Fruit fly (Drosophila melanogaster) whole organism, embryonic: ENCODE data around the gene arm.

Source experiments
- Abd-B ChIP-seq: fragments of 200-800 bp; sonication (Bioruptor generic); optimal IDR thresholded peaks from 2 replicates; lab custom pipeline; 2018; ENCODE audit warnings: missing biosample characterization, mild to moderate bottlenecking, missing genetic modification characterization, moderate library complexity
- Atf6 ChIP-seq: fragments of 200-800 bp; sonication (Bioruptor generic); IDR thresholded peaks from 2 replicates; pipeline ENCODE4 v1.3.6; 2022; ENCODE audit warnings: missing biosample characterization, missing genetic modification characterization
- B-H1 ChIP-seq: fragments of 200-800 bp; sonication (Bioruptor generic); IDR thresholded peaks from 3 replicates; pipeline ENCODE4 v1.3.6; 2022; ENCODE audit warnings: missing biosample characterization, missing genetic modification characterization
- B-H2 ChIP-seq: fragments of 200-800 bp; sonication (Bioruptor generic); optimal IDR thresholded peaks from 2 replicates; lab custom pipeline; 2018; ENCODE audit warnings: missing biosample characterization, mild to moderate bottlenecking, missing genetic modification characterization
- CG10147 ChIP-seq: fragments of 200-800 bp; sonication (Bioruptor generic); optimal IDR thresholded peaks from 2 replicates; lab custom pipeline; 2019; ENCODE audit warnings: missing biosample characterization, mild to moderate bottlenecking, missing genetic modification characterization, moderate library complexity
- CG10431 ChIP-seq: fragments of 200-800 bp; sonication (Bioruptor generic); optimal IDR thresholded peaks from 3 replicates; lab custom pipeline; 2018; ENCODE audit warnings: missing biosample characterization, mild to moderate bottlenecking, missing genetic modification characterization
- CG12299 ChIP-seq: fragments of 200-800 bp; sonication (Bioruptor generic); optimal IDR thresholded peaks from 2 replicates; lab custom pipeline; 2018; ENCODE audit warnings: missing biosample characterization, mild to moderate bottlenecking, missing genetic modification characterization
- CG13287 ChIP-seq: fragments of 200-800 bp; sonication (Bioruptor generic); IDR thresholded peaks from 2 replicates; pipeline ENCODE4 v1.3.6; 2022; ENCODE audit warnings: missing biosample characterization, missing genetic modification characterization; ENCODE audit not compliant: partially characterized antibody
- CG13424 ChIP-seq: fragments of 200-800 bp; sonication (Bioruptor generic); optimal IDR thresholded peaks from 2 replicates; lab custom pipeline; 2019; ENCODE audit warnings: missing biosample characterization, mild to moderate bottlenecking, missing genetic modification characterization, moderate library complexity
- CG13894 ChIP-seq: fragments of 200-800 bp; sonication (Bioruptor generic); optimal IDR thresholded peaks from 3 replicates; lab custom pipeline; 2018; ENCODE audit warnings: missing biosample characterization, mild to moderate bottlenecking, missing genetic modification characterization, moderate library complexity
- CG15514 ChIP-seq: fragments of 200-800 bp; sonication (Bioruptor generic); optimal IDR thresholded peaks from 3 replicates; lab custom pipeline; 2017; ENCODE audit warnings: missing biosample characterization, missing genetic modification characterization, mild to moderate bottlenecking, moderate library complexity, missing genetic modification reagents
- CG17186 ChIP-seq: fragments of 200-800 bp; sonication (Bioruptor generic); optimal IDR thresholded peaks from 3 replicates; lab custom pipeline; 2017; ENCODE audit warnings: missing biosample characterization, missing genetic modification reagents, missing genetic modification characterization
- CG2202 ChIP-seq: fragments of 200-800 bp; sonication (Bioruptor generic); optimal IDR thresholded peaks from 2 replicates; lab custom pipeline; 2018; ENCODE audit warnings: missing biosample characterization, mild to moderate bottlenecking, missing genetic modification characterization
- CG3281 ChIP-seq: fragments of 200-800 bp; sonication (Bioruptor generic); optimal IDR thresholded peaks from 3 replicates; lab custom pipeline; 2017; ENCODE audit warnings: missing biosample characterization, mild to moderate bottlenecking, missing genetic modification characterization
- CG34224 ChIP-seq: fragments of 200-800 bp; sonication (Bioruptor generic); IDR thresholded peaks from 3 replicates; pipeline ENCODE4 v1.3.6; 2022; ENCODE audit warnings: missing biosample characterization, missing genetic modification characterization; ENCODE audit not compliant: partially characterized antibody
- CG4424 ChIP-seq: fragments of 200-800 bp; sonication (Bioruptor generic); optimal IDR thresholded peaks from 3 replicates; lab custom pipeline; 2016; ENCODE audit warnings: missing biosample characterization, missing genetic modification characterization
- CG7357 ChIP-seq: fragments of 200-800 bp; sonication (Bioruptor generic); IDR thresholded peaks from 3 replicates; pipeline ENCODE4 v1.3.6; 2022; ENCODE audit warnings: missing biosample characterization, missing genetic modification characterization
- CG7556 ChIP-seq: fragments of 200-800 bp; sonication (Bioruptor generic); optimal IDR thresholded peaks from 2 replicates; lab custom pipeline; 2017; ENCODE audit warnings: missing biosample characterization, mild to moderate bottlenecking, missing genetic modification characterization
- CG7928 ChIP-seq: fragments of 200-800 bp; sonication (Bioruptor generic); optimal IDR thresholded peaks from 2 replicates; lab custom pipeline; 2017; ENCODE audit warnings: missing biosample characterization, mild to moderate bottlenecking, missing genetic modification characterization
- Dip3 ChIP-seq: fragments of 200-800 bp; sonication (Bioruptor generic); optimal IDR thresholded peaks from 3 replicates; lab custom pipeline; 2016; ENCODE audit warnings: missing biosample characterization, missing genetic modification characterization
- Dp ChIP-seq: fragments of 200-800 bp; sonication (Bioruptor generic); optimal IDR thresholded peaks from 2 replicates; lab custom pipeline; 2018; ENCODE audit warnings: missing biosample characterization, mild to moderate bottlenecking, missing genetic modification characterization, moderate library complexity
- E2f2 ChIP-seq: fragments of 200-800 bp; sonication (Bioruptor generic); IDR thresholded peaks from 2 replicates; pipeline ENCODE4 v1.3.6; 2022; ENCODE audit warnings: missing biosample characterization, missing genetic modification characterization
- Hand ChIP-seq: fragments of 200-800 bp; sonication (Bioruptor generic); optimal IDR thresholded peaks from 2 replicates; lab custom pipeline; 2017; ENCODE audit warnings: mild to moderate bottlenecking, missing biosample characterization, missing genetic modification reagents, missing genetic modification characterization
- HmgZ ChIP-seq: fragments of 200-800 bp; sonication (Bioruptor generic); optimal IDR thresholded peaks from 2 replicates; lab custom pipeline; 2018; ENCODE audit warnings: missing biosample characterization, mild to moderate bottlenecking, missing genetic modification characterization
- Hr78 ChIP-seq, 2 experiments: fragments of 200-800 bp in 1 of 2; fragments of >200 bp in 1 of 2; sonication (Bioruptor generic) in 1 of 2; optimal IDR thresholded peaks; 2 replicates each; lab custom pipeline; 2017 to 2019; ENCODE audit warnings: missing biosample characterization in 2 of 2, missing genetic modification characterization in 2 of 2, mild to moderate bottlenecking in 1 of 2, moderate library complexity in 1 of 2
- MBD-R2 ChIP-seq: fragments of 200-800 bp; sonication (Bioruptor generic); IDR thresholded peaks from 2 replicates; pipeline ENCODE4 v1.3.6; 2022; ENCODE audit warnings: missing biosample characterization, missing genetic modification characterization
- MESR4 ChIP-seq: fragments of 200-800 bp; sonication (Bioruptor generic); optimal IDR thresholded peaks from 2 replicates; lab custom pipeline; 2018; ENCODE audit warnings: missing biosample characterization, mild to moderate bottlenecking, missing genetic modification characterization, moderate library complexity
- MTF-1 ChIP-seq: fragments of 200-800 bp; sonication (Bioruptor generic); optimal IDR thresholded peaks from 2 replicates; lab custom pipeline; 2018; ENCODE audit warnings: missing biosample characterization, mild to moderate bottlenecking, missing genetic modification characterization, borderline replicate concordance
- Med ChIP-seq: fragments of 200-800 bp; sonication (Bioruptor generic); peaks from one replicate; lab custom pipeline; 2016; ENCODE audit warnings: missing biosample characterization, missing genetic modification characterization, mild to moderate bottlenecking, inconsistent platforms, moderate library complexity
- Scr ChIP-seq: fragments of 200-800 bp; sonication (Bioruptor generic); IDR thresholded peaks from 2 replicates; pipeline ENCODE4 v1.3.6; 2022; ENCODE audit warnings: missing biosample characterization, missing genetic modification characterization; ENCODE audit not compliant: partially characterized antibody
- Sox100B ChIP-seq: fragments of 200-800 bp; sonication (Bioruptor generic); optimal IDR thresholded peaks from 3 replicates; lab custom pipeline; 2018; ENCODE audit warnings: missing biosample characterization, mild to moderate bottlenecking, missing genetic modification characterization
- Vsx1 ChIP-seq: fragments of 200-800 bp; sonication (Bioruptor generic); optimal IDR thresholded peaks from 2 replicates; lab custom pipeline; 2017; ENCODE audit warnings: missing biosample characterization, mild to moderate bottlenecking, missing genetic modification characterization, missing genetic modification reagents
- YL-1 ChIP-seq: fragments of 200-800 bp; sonication (Bioruptor generic); optimal IDR thresholded peaks from 3 replicates; lab custom pipeline; 2017; ENCODE audit warnings: missing biosample characterization, mild to moderate bottlenecking, missing genetic modification characterization
- aop ChIP-seq: fragments of 200-800 bp; sonication (Bioruptor generic); IDR thresholded peaks from 2 replicates; pipeline ENCODE4 v1.3.6; 2022; ENCODE audit warnings: missing biosample characterization, missing genetic modification characterization
- ap ChIP-seq: fragments of 200-800 bp; sonication (Bioruptor generic); IDR thresholded peaks from 2 replicates; pipeline ENCODE4 v1.3.6; 2022; ENCODE audit warnings: missing biosample characterization, missing genetic modification characterization
- bcd ChIP-seq: fragments of 200-800 bp; sonication (Bioruptor generic); optimal IDR thresholded peaks from 2 replicates; lab custom pipeline; 2017; ENCODE audit warnings: missing biosample characterization, mild to moderate bottlenecking, missing genetic modification characterization
- caup ChIP-seq: fragments of 200-800 bp; sonication (Bioruptor generic); optimal IDR thresholded peaks from 3 replicates; lab custom pipeline; 2017; ENCODE audit warnings: missing biosample characterization, mild to moderate bottlenecking, missing genetic modification characterization, moderate library complexity; ENCODE audit not compliant: severe bottlenecking
- crp ChIP-seq, 2 experiments: fragments of 200-800 bp; sonication (Bioruptor generic); optimal IDR thresholded peaks; 2 replicates in 1 of 2; 3 replicates in 1 of 2; lab custom pipeline; 2017; ENCODE audit warnings: missing biosample characterization in 2 of 2, missing genetic modification characterization in 2 of 2, mild to moderate bottlenecking in 1 of 2, moderate library complexity in 1 of 2
- dati ChIP-seq: fragments of 200-800 bp; sonication (Bioruptor generic); IDR thresholded peaks from 2 replicates; pipeline ENCODE4 v1.3.6; 2022; ENCODE audit warnings: missing biosample characterization, missing genetic modification characterization
- dimm ChIP-seq: fragments of 200-800 bp; sonication (Bioruptor generic); IDR thresholded peaks from 2 replicates; pipeline ENCODE4 v1.3.6; 2022; ENCODE audit warnings: missing biosample characterization, missing genetic modification characterization
- ems ChIP-seq: fragments of 200-800 bp; sonication (Bioruptor generic); optimal IDR thresholded peaks from 3 replicates; lab custom pipeline; 2016; ENCODE audit warnings: missing biosample characterization, missing genetic modification characterization
- grau ChIP-seq: fragments of 200-800 bp; optimal IDR thresholded peaks from 3 replicates; lab custom pipeline; 2019; ENCODE audit warnings: missing biosample characterization, mild to moderate bottlenecking, missing genetic modification characterization, moderate library complexity
- jigr1 ChIP-seq: fragments of 200-800 bp; sonication (Bioruptor generic); IDR thresholded peaks from 3 replicates; pipeline ENCODE4 v1.3.6; 2022; ENCODE audit warnings: missing biosample characterization, missing genetic modification characterization
- kay ChIP-seq: fragments of 200-800 bp; sonication (Bioruptor generic); optimal IDR thresholded peaks from 2 replicates; lab custom pipeline; 2016; ENCODE audit warnings: missing biosample characterization, missing genetic modification characterization
- pzg ChIP-seq: fragments of 200-800 bp; sonication (Bioruptor generic); optimal IDR thresholded peaks from 3 replicates; lab custom pipeline; 2018; ENCODE audit warnings: missing biosample characterization, mild to moderate bottlenecking, missing genetic modification characterization, moderate library complexity
- repo ChIP-seq: fragments of 200-800 bp; sonication (Bioruptor generic); optimal IDR thresholded peaks from 2 replicates; lab custom pipeline; 2016; ENCODE audit warnings: missing biosample characterization, missing genetic modification characterization
- slbo ChIP-seq: fragments of 200-800 bp; sonication (Bioruptor generic); IDR thresholded peaks from 2 replicates; pipeline ENCODE4 v1.3.6; 2022; ENCODE audit warnings: missing biosample characterization, missing genetic modification characterization
- stwl ChIP-seq: fragments of 200-800 bp; sonication (Bioruptor generic); optimal IDR thresholded peaks from 3 replicates; lab custom pipeline; 2018; ENCODE audit warnings: missing biosample characterization, mild to moderate bottlenecking, missing genetic modification characterization, moderate library complexity
- yki ChIP-seq: fragments of >200 bp; optimal IDR thresholded peaks from 3 replicates; lab custom pipeline; 2018
- zen ChIP-seq: fragments of 200-800 bp; sonication (Bioruptor generic); optimal IDR thresholded peaks from 3 replicates; lab custom pipeline; 2018; ENCODE audit warnings: missing biosample characterization, mild to moderate bottlenecking, missing genetic modification characterization, moderate library complexity

arm gene

DNA sequence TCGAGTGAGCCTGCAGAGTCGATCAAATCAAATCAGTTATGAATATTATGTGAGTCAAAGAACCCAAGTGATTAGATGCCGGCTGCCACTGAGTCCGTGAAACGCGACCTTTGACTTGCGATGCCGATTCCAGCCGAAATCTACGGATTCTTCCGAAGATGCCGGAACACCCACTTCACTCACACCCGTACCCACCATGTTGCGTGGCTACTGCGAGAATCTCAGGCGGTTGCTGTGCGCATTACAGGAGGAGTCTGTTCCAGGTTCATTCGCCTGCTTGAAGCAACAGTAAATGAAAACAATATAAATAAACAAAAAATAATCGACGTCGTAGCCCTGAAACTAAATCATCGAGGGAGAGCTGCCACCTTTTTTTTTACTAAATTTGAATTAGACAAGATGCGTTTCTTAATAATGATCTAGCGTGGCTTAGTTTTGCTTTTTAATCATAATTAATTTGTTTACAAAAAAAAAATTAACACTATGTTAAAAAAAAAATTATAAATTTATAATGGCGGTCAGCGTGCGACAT, 1.2 kb upstream of the arm start, which contains the start of gene Ldaf1 (continued):
- TF ChIP-seq crp (GFP tag; optimal IDR thresholded peaks at IDR 0.05; lab: Kevin White, UChicago) (no peak), MBD-R2 (GFP tag; lab: Robert Waterston, UW) (peak; percentile 65), ems (GFP tag; lab: Kevin White, UChicago) (no peak), CG15514 (GFP tag; lab: Kevin White, UChicago) (peak; percentile 69), Dp (GFP tag; lab: Kevin White, UChicago) (peak; percentile 54), stwl (peak; percentile 40), E2f2 (peak; percentile 71), CG34224 (no peak), dimm (GFP tag; lab: Robert Waterston, UW) (no peak), CG12299 (tag; lab: Kevin White, UChicago) (no peak), Scr (GFP tag; lab: Robert Waterston, UW) (0 out of 2 replicates have a peak, but pooled peaks have one; percentile 23), Atf6 (GFP tag; lab: Robert Waterston, UW) (no peak), Med (peak; percentile 64), CG13894 (no peak), jigr1 (no peak), B-H1 (GFP tag; lab: Robert Waterston, UW) (no peak), grau (peak; percentile 20), CG3281 (GFP tag; lab: Kevin White, UChicago) (peak; percentile 20), Abd-B (GFP tag; lab: Kevin White, UChicago) (no peak), Vsx1 (no peak), pzg (GFP tag; lab: Kevin White, UChicago) (peak; percentile 33), bcd (GFP tag; lab: Kevin White, UChicago) (no peak), B-H2 (peak; percentile 19), Hr78 (GFP tag; optimal IDR thresholded peaks at IDR 0.05; lab: Kevin White, UChicago) (peak in 1 of 2 experiments; percentile 55), CG17186 (no peak), yki (lab: Kevin White, UChicago) (no peak), zen (peak; percentile 6), CG2202 (tag; lab: Kevin White, UChicago) (no peak), Sox100B (GFP tag; lab: Kevin White, UChicago) (no peak), YL-1 (GFP tag; lab: Kevin White, UChicago) (peak; percentile 4), repo (GFP tag; lab: Kevin White, UChicago) (no peak), CG7556 (GFP tag; lab: Kevin White, UChicago) (no peak), CG4424 (no peak), CG7357 (no peak), MTF-1 (GFP tag; lab: Kevin White, UChicago) (no peak), CG10147 (GFP tag; lab: Kevin White, UChicago) (no peak), Hand (GFP tag; lab: Kevin White, UChicago) (no peak), slbo (GFP tag; lab: Robert Waterston, UW) (no peak), kay (GFP tag; lab: Kevin White, UChicago) (no peak), Dip3 (GFP tag; lab: Kevin White, UChicago) (no peak), CG7928 (peak; percentile 87), CG10431 (peak; percentile 22), MESR4 (peak; percentile 20), CG13287 (GFP tag; lab: Robert Waterston, UW) (peak; percentile 23; the same call in 1 of the 2 replicates), aop (GFP tag; lab: Robert Waterston, UW) (no peak), caup (GFP tag; lab: Kevin White, UChicago) (no peak), dati (no peak), CG13424 (tag; lab: Kevin White, UChicago) (peak; percentile 5), HmgZ (tag; lab: Kevin White, UChicago) (peak; percentile 24), ap (GFP tag; lab: Robert Waterston, UW) (no peak)
